Worm (Caenorhabditis elegans) whole organism, L2 larva: ENCODE results near the gene nono-1.
A peak's percentile ranks its signal among the peaks of the same experiment; 100 is the strongest.

Experiments
- C34F6.9 ChIP-seq: fragments of 150-350 bp; optimal IDR thresholded peaks from 2 replicates; lab custom pipeline; 2014; ENCODE audit warnings: missing biosample characterization, missing genetic modification characterization
- F13H6.1 ChIP-seq: sonication (generic microtip); optimal IDR thresholded peaks from 2 replicates; lab custom pipeline; 2016; ENCODE audit warnings: missing genetic modification characterization, missing compliant biosample characterization
- R02D3.7 ChIP-seq: fragments of 150-350 bp; optimal IDR thresholded peaks from 2 replicates; lab custom pipeline; 2014; ENCODE audit warnings: missing biosample characterization, missing genetic modification characterization
- Y55F3AM.14 ChIP-seq: fragments of 200-800 bp; sonication (Bioruptor generic); optimal IDR thresholded peaks from 2 replicates; lab custom pipeline; 2018; ENCODE audit warnings: mild to moderate bottlenecking, missing genetic modification characterization, missing compliant biosample characterization
- ZK546.5 ChIP-seq: sonication (generic microtip); optimal IDR thresholded peaks from 2 replicates; lab custom pipeline; 2017; ENCODE audit warnings: missing biosample characterization, missing genetic modification characterization
- alr-1 ChIP-seq: fragments of 150-350 bp; optimal IDR thresholded peaks from 2 replicates; lab custom pipeline; 2014; ENCODE audit warnings: missing biosample characterization, missing genetic modification characterization
- aly-2 ChIP-seq: fragments of 150-350 bp; optimal IDR thresholded peaks from 2 replicates; lab custom pipeline; 2014; ENCODE audit warnings: missing biosample characterization, missing genetic modification characterization
- ama-1 ChIP-seq: fragments of 150-350 bp; optimal IDR thresholded peaks from 2 replicates; lab custom pipeline; 2018; ENCODE audit warnings: inconsistent platforms
- blmp-1 ChIP-seq: sonication (generic microtip); optimal IDR thresholded peaks from 2 replicates; lab custom pipeline; 2017; ENCODE audit warnings: missing genetic modification characterization, mild to moderate bottlenecking, missing compliant biosample characterization, antibody characterized with exemption, moderate library complexity; ENCODE audit not compliant: insufficient read depth
- ceh-16 ChIP-seq: fragments of 150-350 bp; optimal IDR thresholded peaks from 2 replicates; lab custom pipeline; 2014; ENCODE audit warnings: missing biosample characterization, missing genetic modification characterization
- ceh-82 ChIP-seq: fragments of 150-350 bp; optimal IDR thresholded peaks from 2 replicates; lab custom pipeline; 2014; ENCODE audit warnings: missing biosample characterization, missing genetic modification characterization
- crh-2 ChIP-seq: sonication (generic microtip); optimal IDR thresholded peaks from 2 replicates; lab custom pipeline; 2017; ENCODE audit warnings: missing biosample characterization, missing genetic modification characterization
- dmd-4 ChIP-seq: sonication (generic microtip); optimal IDR thresholded peaks from 2 replicates; lab custom pipeline; 2017; ENCODE audit warnings: missing biosample characterization, missing genetic modification characterization
- egl-27 ChIP-seq: sonication (generic microtip); optimal IDR thresholded peaks from 3 replicates; lab custom pipeline; 2017; ENCODE audit warnings: missing biosample characterization, missing genetic modification reagents, missing genetic modification characterization
- elt-1 ChIP-seq: fragments of 150-350 bp; optimal IDR thresholded peaks from 2 replicates; lab custom pipeline; 2014; ENCODE audit warnings: missing biosample characterization, missing genetic modification characterization
- elt-3 ChIP-seq: sonication (generic microtip); optimal IDR thresholded peaks from 2 replicates; lab custom pipeline; 2017; ENCODE audit warnings: missing biosample characterization, missing genetic modification characterization
- fos-1 ChIP-seq: fragments of 150-350 bp; optimal IDR thresholded peaks from 2 replicates; lab custom pipeline; 2014; ENCODE audit warnings: missing biosample characterization, missing genetic modification characterization
- gmeb-1 ChIP-seq: fragments of 150-350 bp; optimal IDR thresholded peaks from 2 replicates; lab custom pipeline; 2014; ENCODE audit warnings: missing biosample characterization, missing genetic modification characterization
- lin-11 ChIP-seq: fragments of 150-350 bp; sonication (generic microtip); optimal IDR thresholded peaks from 2 replicates; lab custom pipeline; 2014; ENCODE audit warnings: missing biosample characterization, missing genetic modification characterization, inconsistent platforms, mixed read lengths
- lin-13 ChIP-seq: fragments of 150-350 bp; optimal IDR thresholded peaks from 2 replicates; lab custom pipeline; 2014; ENCODE audit warnings: missing biosample characterization, missing genetic modification reagents, missing genetic modification characterization
- lin-39 ChIP-seq: fragments of 150-350 bp; optimal IDR thresholded peaks from 2 replicates; lab custom pipeline; 2014; ENCODE audit warnings: missing biosample characterization, missing genetic modification reagents, missing genetic modification characterization
- lsy-2 ChIP-seq, 2 experiments: fragments of 150-350 bp in 1 of 2; sonication (generic microtip) in 1 of 2; optimal IDR thresholded peaks; 2 replicates each; lab custom pipeline; 2014 to 2017; ENCODE audit warnings: missing biosample characterization in 2 of 2, missing genetic modification characterization in 2 of 2
- mab-5 ChIP-seq: fragments of 150-350 bp; optimal IDR thresholded peaks from 2 replicates; lab custom pipeline; 2014; ENCODE audit warnings: missing biosample characterization, missing genetic modification characterization
- mbf-1 ChIP-seq: sonication (generic microtip); optimal IDR thresholded peaks from 2 replicates; lab custom pipeline; 2017; ENCODE audit warnings: missing biosample characterization, missing genetic modification characterization
- mdl-1 ChIP-seq, 2 experiments: fragments of 150-350 bp in 1 of 2; sonication (generic microtip) in 1 of 2; optimal IDR thresholded peaks; 2 replicates each; lab custom pipeline; 2017; ENCODE audit warnings: missing biosample characterization in 2 of 2, missing genetic modification characterization in 2 of 2
- nhr-10 ChIP-seq: sonication (generic microtip); optimal IDR thresholded peaks from 2 replicates; lab custom pipeline; 2017; ENCODE audit warnings: missing biosample characterization, missing genetic modification characterization
- nhr-11 ChIP-seq: fragments of 150-350 bp; optimal IDR thresholded peaks from 2 replicates; lab custom pipeline; 2014; ENCODE audit warnings: missing biosample characterization, missing genetic modification characterization
- nhr-12 ChIP-seq: fragments of 150-350 bp; optimal IDR thresholded peaks from 2 replicates; lab custom pipeline; 2014; ENCODE audit warnings: missing biosample characterization, missing genetic modification characterization
- nhr-129 ChIP-seq: fragments of 150-350 bp; optimal IDR thresholded peaks from 2 replicates; lab custom pipeline; 2014; ENCODE audit warnings: missing biosample characterization, missing genetic modification characterization
- nhr-21 ChIP-seq: fragments of 150-350 bp; optimal IDR thresholded peaks from 2 replicates; lab custom pipeline; 2014; ENCODE audit warnings: missing biosample characterization, missing genetic modification characterization
- nhr-23 ChIP-seq: fragments of 150-350 bp; optimal IDR thresholded peaks from 2 replicates; lab custom pipeline; 2014; ENCODE audit warnings: missing biosample characterization, missing genetic modification reagents, missing genetic modification characterization
- nhr-237 ChIP-seq: fragments of 150-350 bp; optimal IDR thresholded peaks from 2 replicates; lab custom pipeline; 2014; ENCODE audit warnings: missing biosample characterization, missing genetic modification characterization
- nhr-25 ChIP-seq: fragments of 150-350 bp; sonication (generic microtip); optimal IDR thresholded peaks from 3 replicates; lab custom pipeline; 2014; ENCODE audit warnings: missing biosample characterization, missing genetic modification characterization
- nhr-6 ChIP-seq: fragments of 150-350 bp; optimal IDR thresholded peaks from 2 replicates; lab custom pipeline; 2014; ENCODE audit warnings: missing biosample characterization, missing genetic modification characterization
- nhr-77 ChIP-seq: fragments of 150-350 bp; optimal IDR thresholded peaks from 2 replicates; lab custom pipeline; 2014; ENCODE audit warnings: missing biosample characterization, missing genetic modification characterization
- peb-1 ChIP-seq: fragments of 150-350 bp; optimal IDR thresholded peaks from 2 replicates; lab custom pipeline; 2014; ENCODE audit warnings: missing biosample characterization, missing genetic modification characterization
- sem-4 ChIP-seq: fragments of 150-350 bp; optimal IDR thresholded peaks from 2 replicates; lab custom pipeline; 2014; ENCODE audit warnings: missing biosample characterization, missing genetic modification reagents, missing genetic modification characterization
- skn-1 ChIP-seq: sonication (generic microtip); optimal IDR thresholded peaks from 2 replicates; lab custom pipeline; 2017; ENCODE audit warnings: missing biosample characterization, missing genetic modification characterization
- sma-3 ChIP-seq: sonication (generic microtip); optimal IDR thresholded peaks from 2 replicates; lab custom pipeline; 2016; ENCODE audit warnings: missing genetic modification reagents, missing genetic modification characterization, missing compliant biosample characterization
- sma-9 ChIP-seq, 2 experiments: fragments of 150-350 bp in 1 of 2; sonication (generic microtip) in 1 of 2; optimal IDR thresholded peaks; 2 replicates each; lab custom pipeline; 2014 to 2016; ENCODE audit warnings: missing genetic modification characterization in 2 of 2, mild to moderate bottlenecking in 1 of 2, missing biosample characterization in 1 of 2, missing compliant biosample characterization in 1 of 2, missing genetic modification reagents in 1 of 2, moderate library complexity in 1 of 2
- snpc-4 ChIP-seq: fragments of 150-350 bp; optimal IDR thresholded peaks from 2 replicates; lab custom pipeline; 2014; ENCODE audit warnings: missing biosample characterization, missing genetic modification characterization
- unc-39 ChIP-seq: fragments of 150-350 bp; optimal IDR thresholded peaks from 2 replicates; lab custom pipeline; 2014; ENCODE audit warnings: missing biosample characterization, missing genetic modification characterization
- unc-55 ChIP-seq: fragments of 150-350 bp; sonication (generic microtip); optimal IDR thresholded peaks from 3 replicates; lab custom pipeline; 2014; ENCODE audit warnings: missing biosample characterization, missing genetic modification reagents, missing genetic modification characterization
- unc-62 ChIP-seq: fragments of 150-350 bp; optimal IDR thresholded peaks from 2 replicates; lab custom pipeline; 2014; ENCODE audit warnings: missing biosample characterization, missing genetic modification reagents, missing genetic modification characterization
- zag-1 ChIP-seq: fragments of 150-350 bp; optimal IDR thresholded peaks from 2 replicates; lab custom pipeline; 2014; ENCODE audit warnings: missing biosample characterization, missing genetic modification characterization
- ztf-1 ChIP-seq: fragments of 200-800 bp; sonication (Bioruptor generic); conservative IDR thresholded peaks from 2 replicates; pipeline ENCODE4 v1.3.6; 2022; ENCODE audit warnings: missing genetic modification characterization, missing compliant biosample characterization
- ztf-11 ChIP-seq: sonication (generic microtip); optimal IDR thresholded peaks from 2 replicates; lab custom pipeline; 2017; ENCODE audit warnings: missing biosample characterization, missing genetic modification characterization
- ztf-4 ChIP-seq: fragments of 150-350 bp; optimal IDR thresholded peaks from 2 replicates; lab custom pipeline; 2014; ENCODE audit warnings: missing biosample characterization, missing genetic modification characterization

nono-1 gene

DNA sequence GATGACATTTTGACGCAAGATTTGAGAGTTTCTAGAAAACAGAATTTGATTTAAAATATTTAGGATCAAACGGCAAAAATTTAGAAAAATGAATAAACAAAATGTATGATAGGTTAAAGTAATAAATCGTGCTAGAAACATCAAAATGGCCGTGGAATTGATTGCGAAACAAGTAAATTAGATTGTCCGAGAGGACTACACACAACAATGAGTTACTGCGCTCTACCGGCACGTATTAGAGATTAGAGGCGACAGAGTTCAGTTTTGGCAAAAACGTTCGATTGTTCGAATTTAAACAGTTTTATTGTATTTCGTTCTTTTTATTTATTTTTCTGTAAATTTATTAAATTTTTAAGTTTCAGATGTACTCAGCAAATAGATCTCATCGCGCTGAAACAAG is 32.3 kb downstream of the nono-1 start, which contains the start of the genes dnc-2 and bcl-7:
TSS of gene dnc-2 (minus strand) at position 33 of the 400 bp plus-strand sequence.
TSS of gene bcl-7 (plus strand) at position 363 of the 400 bp plus-strand sequence.
- TF ChIP-seq F13H6.1 (tag; lab: Kevin White, UChicago) (peak; percentile 26), nhr-10 (tag; lab: Kevin White, UChicago) (no peak), mab-5 (tag; lab: Kevin White, UChicago) (no peak), lsy-2 (tag; optimal IDR thresholded peaks at IDR 0.05; lab: Kevin White, UChicago) (peak; percentile 30 to 79), snpc-4 (peak; percentile 32), peb-1 (tag; lab: Kevin White, UChicago) (no peak), nhr-21 (peak; percentile 38), unc-62 (GFP tag; lab: Kevin White, UChicago) (no peak), ztf-11 (tag; lab: Kevin White, UChicago) (no peak), ztf-4 (tag; lab: Kevin White, UChicago) (no peak), sma-3 (GFP tag; lab: Kevin White, UChicago) (peak; percentile 39), nhr-25 (tag; lab: Kevin White, UChicago) (peak; percentile 60), R02D3.7 (tag; lab: Kevin White, UChicago) (no peak), ceh-16 (no peak), nhr-23 (tag; lab: Kevin White, UChicago) (no peak), crh-2 (tag; lab: Kevin White, UChicago) (peak; percentile 54), C34F6.9 (tag; lab: Kevin White, UChicago) (peak; percentile 85), mbf-1 (tag; lab: Kevin White, UChicago) (no peak), unc-39 (no peak), Y55F3AM.14 (GFP tag; lab: Kevin White, UChicago) (no peak), ama-1 (lab: Kevin White, UChicago) (no peak), alr-1 (tag; lab: Kevin White, UChicago) (no peak), gmeb-1 (peak; percentile 47), aly-2 (no peak), nhr-237 (tag; lab: Kevin White, UChicago) (no peak), elt-3 (tag; lab: Kevin White, UChicago) (no peak), lin-11 (peak; percentile 17), ceh-82 (tag; lab: Kevin White, UChicago) (no peak), sem-4 (tag; lab: Kevin White, UChicago) (no peak), nhr-12 (no peak), nhr-129 (tag; lab: Kevin White, UChicago) (peak; percentile 36), ZK546.5 (no peak), elt-1 (no peak), nhr-11 (tag; lab: Kevin White, UChicago) (no peak), ztf-1 (no peak), lin-39 (tag; lab: Kevin White, UChicago) (no peak), blmp-1 (tag; lab: Kevin White, UChicago) (no peak), egl-27 (tag; lab: Kevin White, UChicago) (no peak), mdl-1 (tag; optimal IDR thresholded peaks at IDR 0.05; lab: Kevin White, UChicago) (no peak), sma-9 (GFP tag; optimal IDR thresholded peaks at IDR 0.05; lab: Kevin White, UChicago) (peak; percentile 58), sma-9 (tag; optimal IDR thresholded peaks at IDR 0.05; lab: Kevin White, UChicago) (no peak), lin-13 (GFP tag; lab: Kevin White, UChicago) (peak; percentile 41), fos-1 (tag; lab: Kevin White, UChicago) (peak; percentile 27), nhr-77 (tag; lab: Kevin White, UChicago) (no peak), nhr-6 (no peak), zag-1 (tag; lab: Kevin White, UChicago) (no peak), unc-55 (GFP tag; lab: Kevin White, UChicago) (peak; percentile 84), skn-1 (tag; lab: Kevin White, UChicago) (no peak), dmd-4 (no peak)
